Worm (Caenorhabditis elegans) whole organism, midembryonic: ENCODE data around the gene F58G1.8.

ENCODE experiments used
- T22C8.4 ChIP-seq: fragments of 200-800 bp; sonication (Bioruptor generic); IDR thresholded peaks from 2 replicates; pipeline ENCODE4 v1.3.6; 2022; ENCODE audit warnings: missing genetic modification characterization, missing compliant biosample characterization
- cog-1 ChIP-seq: sonication (generic microtip); optimal IDR thresholded peaks from 2 replicates; lab custom pipeline; 2016; ENCODE audit warnings: missing genetic modification characterization, missing compliant biosample characterization
- flt-1 ChIP-seq: fragments of 200-800 bp; sonication (Bioruptor generic); IDR thresholded peaks from 2 replicates; pipeline ENCODE4 v1.3.6; 2022; ENCODE audit warnings: missing genetic modification characterization, missing compliant biosample characterization
- med-1 ChIP-seq: sonication (generic microtip); optimal IDR thresholded peaks from 2 replicates; lab custom pipeline; 2017; ENCODE audit warnings: missing genetic modification characterization, mild to moderate bottlenecking, missing compliant biosample characterization, antibody characterized with exemption, missing genetic modification reagents; ENCODE audit not compliant: insufficient read depth
- ztf-23 ChIP-seq: fragments of 200-800 bp; sonication (Bioruptor generic); IDR thresholded peaks from 2 replicates; pipeline ENCODE4 v1.3.6; 2022; ENCODE audit warnings: missing genetic modification reagents, missing genetic modification characterization, missing compliant biosample characterization
- ztf-29 ChIP-seq: fragments of 200-800 bp; sonication (Bioruptor generic); IDR thresholded peaks from 2 replicates; pipeline ENCODE4 v1.3.6; 2022; ENCODE audit warnings: missing genetic modification reagents, missing genetic modification characterization, missing compliant biosample characterization

DNA sequence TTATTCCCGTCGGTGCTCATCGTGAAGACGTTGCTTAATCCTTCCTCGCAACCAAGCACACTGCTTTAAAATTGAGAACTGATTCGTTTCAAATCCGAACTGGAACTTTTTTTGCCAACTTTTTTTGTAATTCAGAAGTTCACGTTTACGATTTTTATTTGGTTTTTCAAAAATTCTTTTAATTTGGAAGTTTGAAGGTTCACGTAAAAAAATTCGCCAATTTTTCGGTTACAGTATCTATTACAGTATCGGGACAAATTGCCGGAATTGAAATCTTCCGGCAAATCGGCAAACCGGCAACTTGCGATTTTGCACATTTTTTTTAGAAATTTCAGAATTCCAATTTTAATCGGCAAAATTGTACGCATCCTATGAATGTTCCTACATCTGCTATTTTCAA is 2.8 kb upstream of the F58G1.8 start, which contains the start of gene F58G1.3:
- TF ChIP-seq med-1 (GFP tag; lab: Kevin White, UChicago) (no peak), cog-1 (tag; lab: Kevin White, UChicago) (no peak), flt-1 (GFP tag; lab: Robert Waterston, UW) (no peak), ztf-23 (no peak), T22C8.4 (GFP tag; lab: Robert Waterston, UW) (no peak), ztf-29 (GFP tag; lab: Robert Waterston, UW) (no peak)
